Worm (Caenorhabditis elegans): ENCODE data around the gene F38B6.6.

DNA sequence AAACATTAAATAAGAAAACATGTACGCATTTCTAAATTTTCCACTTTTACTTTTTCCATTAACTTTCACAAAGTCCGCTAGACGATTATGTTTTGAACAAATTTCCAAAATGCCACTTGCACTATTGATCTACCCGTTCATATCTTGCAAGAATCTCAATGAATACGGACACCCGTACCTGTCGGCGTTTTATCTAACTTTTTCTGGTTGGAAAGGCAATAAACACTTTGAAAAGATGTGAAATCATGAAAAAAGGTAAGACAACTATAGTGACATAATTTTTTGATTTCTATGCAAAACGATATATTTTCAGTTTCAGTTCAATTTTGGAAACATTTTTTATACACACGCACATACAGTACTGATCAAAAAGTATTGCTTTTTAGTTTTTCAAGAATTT is 18.2 kb downstream of the F38B6.6 start:
- TF ChIP-seq lin-13 (GFP tag; optimal IDR thresholded peaks at IDR 0.05) (no peak), nhr-28 (tag; optimal IDR thresholded peaks at IDR 0.05) (no peak), aly-2 (tag; optimal IDR thresholded peaks at IDR 0.05) (no peak), lir-3 (tag; optimal IDR thresholded peaks at IDR 0.05; ENCODE audit: poor library complexity) (no peak), zag-1 (tag; optimal IDR thresholded peaks at IDR 0.05) (no peak), nhr-237 (tag; optimal IDR thresholded peaks at IDR 0.05) (no peak), nhr-12 (tag; optimal IDR thresholded peaks at IDR 0.05) (no peak), pqm-1 (tag; optimal IDR thresholded peaks at IDR 0.05) (no peak), ces-1 (GFP tag; optimal IDR thresholded peaks at IDR 0.05) (no peak), unc-62 (GFP tag; optimal IDR thresholded peaks at IDR 0.05) (no peak), elt-3 (tag; optimal IDR thresholded peaks at IDR 0.05) (no peak), egl-27 (tag; optimal IDR thresholded peaks at IDR 0.05) (no peak), lin-15B (tag; optimal IDR thresholded peaks at IDR 0.05) (no peak), lsy-2 (tag; optimal IDR thresholded peaks at IDR 0.05) (no peak)

Measured in whole organism, L1 larva.